Worm (Caenorhabditis elegans) whole organism, early embryonic: ENCODE measurements around the gene F56H9.6.

ENCODE experiments used
- B0310.2 ChIP-seq: sonication (generic microtip); optimal IDR thresholded peaks from 2 replicates; lab custom pipeline; 2016; ENCODE audit warnings: mild to moderate bottlenecking, missing genetic modification characterization, missing compliant biosample characterization
- F13C5.2 ChIP-seq: sonication (generic microtip); optimal IDR thresholded peaks from 2 replicates; lab custom pipeline; 2017; ENCODE audit warnings: mild to moderate bottlenecking, missing genetic modification characterization, inconsistent platforms, missing compliant biosample characterization
- aly-1 ChIP-seq: sonication (generic microtip); optimal IDR thresholded peaks from 2 replicates; lab custom pipeline; 2016; ENCODE audit warnings: missing genetic modification characterization, missing compliant biosample characterization
- ama-1 ChIP-seq: fragments of 150-350 bp; optimal IDR thresholded peaks from 2 replicates; lab custom pipeline; 2014
- ceh-13 ChIP-seq: fragments of 200-800 bp; sonication (Bioruptor generic); optimal IDR thresholded peaks from 2 replicates; lab custom pipeline; 2018; ENCODE audit warnings: mild to moderate bottlenecking, missing genetic modification characterization, missing compliant biosample characterization
- ceh-36 ChIP-seq: sonication (generic microtip); optimal IDR thresholded peaks from 2 replicates; lab custom pipeline; 2016; ENCODE audit warnings: missing genetic modification characterization, inconsistent platforms, missing compliant biosample characterization
- ets-7 ChIP-seq: sonication (generic microtip); optimal IDR thresholded peaks from 2 replicates; lab custom pipeline; 2016; ENCODE audit warnings: missing genotype, missing genetic modification characterization, missing compliant biosample characterization
- flt-1 ChIP-seq: fragments of 200-800 bp; sonication (Bioruptor generic); IDR thresholded peaks from 2 replicates; pipeline ENCODE4 v1.3.6; 2022; ENCODE audit warnings: missing genetic modification characterization, missing compliant biosample characterization
- hmbx-1 ChIP-seq: sonication (generic microtip); optimal IDR thresholded peaks from 2 replicates; lab custom pipeline; 2016; ENCODE audit warnings: mild to moderate bottlenecking, missing genetic modification characterization, missing compliant biosample characterization
- hmg-4 ChIP-seq: fragments of 200-800 bp; sonication (Bioruptor generic); optimal IDR thresholded peaks from 2 replicates; lab custom pipeline; 2018; ENCODE audit warnings: mild to moderate bottlenecking, missing genetic modification characterization, missing compliant biosample characterization
- hnd-1 ChIP-seq: sonication (generic microtip); optimal IDR thresholded peaks from 2 replicates; lab custom pipeline; 2016; ENCODE audit warnings: missing genetic modification characterization, missing compliant biosample characterization
- pes-1 ChIP-seq: fragments of 200-800 bp; sonication (Bioruptor generic); IDR thresholded peaks from 2 replicates; pipeline ENCODE4 v1.3.6; 2022; ENCODE audit warnings: missing genetic modification reagents, missing genetic modification characterization, missing compliant biosample characterization
- scrt-1 ChIP-seq: fragments of 200-800 bp; sonication (Bioruptor generic); IDR thresholded peaks from 2 replicates; pipeline ENCODE4 v1.3.6; 2022; ENCODE audit warnings: missing genetic modification characterization, missing compliant biosample characterization
- sea-1 ChIP-seq: fragments of 200-800 bp; sonication (Bioruptor generic); conservative IDR thresholded peaks from 2 replicates; pipeline ENCODE4 v1.3.6; 2022; ENCODE audit warnings: missing genetic modification characterization, missing compliant biosample characterization
- tbx-11 ChIP-seq: fragments of 200-800 bp; sonication (Bioruptor generic); IDR thresholded peaks from 2 replicates; pipeline ENCODE4 v1.3.6; 2022; ENCODE audit warnings: missing genetic modification characterization, missing compliant biosample characterization
- tbx-37 ChIP-seq: fragments of 200-800 bp; sonication (Bioruptor generic); conservative IDR thresholded peaks from 2 replicates; pipeline ENCODE4 v1.3.6; 2022; ENCODE audit warnings: missing genetic modification reagents, missing genetic modification characterization, missing compliant biosample characterization
- tra-4 ChIP-seq: sonication (generic microtip); optimal IDR thresholded peaks from 2 replicates; lab custom pipeline; 2017; ENCODE audit warnings: missing genetic modification characterization, missing compliant biosample characterization

Gene F56H9.6

ce11 chrV:12632048-12632447 is 2.4 kb upstream of the F56H9.6 start, which contains the start of gene srx-113:
Gene srx-113, minus strand, starts transcription at chrV:12632148.
- TF ChIP-seq hmg-4 (GFP tag; lab: Kevin White, UChicago), result no peak
- TF ChIP-seq aly-1 (tag; lab: Kevin White, UChicago), result no peak

ce11 chrV:12624371-12624770 is 5.3 kb downstream of the F56H9.6 start, which contains the start of gene F56H9.9:
Gene F56H9.9, minus strand, starts transcription at chrV:12624471.
- TF ChIP-seq flt-1 (GFP tag; lab: Robert Waterston, UW), result no peak

ce11 chrV:12612118-12612517 is 17.5 kb downstream of the F56H9.6 start, which contains the start of gene cyc-2.2:
Gene cyc-2.2, minus strand, starts transcription at chrV:12612218.
- TF ChIP-seq tbx-37, result no peak
- TF ChIP-seq ama-1 (lab: Kevin White, UChicago), result no peak
- TF ChIP-seq pes-1 (GFP tag; lab: Robert Waterston, UW), result no peak
- TF ChIP-seq hnd-1 (tag; lab: Kevin White, UChicago), result no peak
- no peak for TF ChIP-seq ceh-13 (GFP tag; lab: Kevin White, UChicago)
- TF ChIP-seq F13C5.2 (tag; lab: Kevin White, UChicago), result no peak
- TF ChIP-seq flt-1 (GFP tag; lab: Robert Waterston, UW), result no peak
- TF ChIP-seq sea-1 (GFP tag; lab: Robert Waterston, UW), result no peak
- TF ChIP-seq scrt-1, result no peak
- TF ChIP-seq tbx-11 (GFP tag; lab: Robert Waterston, UW), result no peak
- TF ChIP-seq B0310.2, result no peak
- TF ChIP-seq hmbx-1 (tag; lab: Kevin White, UChicago), result no peak
- no peak for TF ChIP-seq tra-4
- TF ChIP-seq hmg-4 (GFP tag; lab: Kevin White, UChicago), result no peak
- no peak for TF ChIP-seq aly-1 (tag; lab: Kevin White, UChicago)
- no peak for TF ChIP-seq ceh-36 (tag; lab: Kevin White, UChicago)
- TF ChIP-seq ets-7 (tag; lab: Kevin White, UChicago), result no peak

ce11 chrV:12611029-12611428 is 18.6 kb downstream of the F56H9.6 start, which contains the start of gene cubn-1:
Gene cubn-1, plus strand, starts transcription at chrV:12611329.
- TF ChIP-seq aly-1 (tag; lab: Kevin White, UChicago) (no peak), ama-1 (lab: Kevin White, UChicago) (no peak), ceh-13 (GFP tag; lab: Kevin White, UChicago) (no peak), sea-1 (GFP tag; lab: Robert Waterston, UW) (no peak)

ce11 chrV:12609526-12609925 is 20.1 kb downstream of the F56H9.6 start, which contains the start of gene ZC116.1:
Gene ZC116.1, plus strand, starts transcription at chrV:12609826.
- TF ChIP-seq tbx-11 (GFP tag; lab: Robert Waterston, UW) (no peak), tbx-37 (no peak), B0310.2 (no peak), aly-1 (tag; lab: Kevin White, UChicago) (no peak), pes-1 (GFP tag; lab: Robert Waterston, UW) (no peak), tra-4 (no peak), hmg-4 (GFP tag; lab: Kevin White, UChicago) (no peak), ama-1 (lab: Kevin White, UChicago) (no peak)

ce11 chrV:12608857-12609256 is 20.8 kb downstream of the F56H9.6 start, which contains the start of gene ZC116.5:
Gene ZC116.5, minus strand, starts transcription at chrV:12608957.
- TF ChIP-seq sea-1 (GFP tag; lab: Robert Waterston, UW) (no peak), tbx-11 (GFP tag; lab: Robert Waterston, UW) (no peak), hnd-1 (tag; lab: Kevin White, UChicago) (no peak), hmg-4 (GFP tag; lab: Kevin White, UChicago) (no peak)

- TF ChIP-seq ceh-36 (tag; lab: Kevin White, UChicago), result no peak
- no peak for TF ChIP-seq F13C5.2 (tag; lab: Kevin White, UChicago)
- TF ChIP-seq tbx-11 (GFP tag; lab: Robert Waterston, UW), result no peak
- no peak for TF ChIP-seq flt-1 (GFP tag; lab: Robert Waterston, UW)
- TF ChIP-seq B0310.2, result no peak
- no peak for TF ChIP-seq tra-4
- TF ChIP-seq tbx-37, result no peak
- TF ChIP-seq hnd-1 (tag; lab: Kevin White, UChicago), result no peak
- no peak for TF ChIP-seq sea-1 (GFP tag; lab: Robert Waterston, UW)
- no peak for TF ChIP-seq ets-7 (tag; lab: Kevin White, UChicago)
- TF ChIP-seq scrt-1, result no peak
- TF ChIP-seq hmg-4 (GFP tag; lab: Kevin White, UChicago), result no peak
- TF ChIP-seq hmbx-1 (tag; lab: Kevin White, UChicago), result no peak
- no peak for TF ChIP-seq pes-1 (GFP tag; lab: Robert Waterston, UW)
- no peak for TF ChIP-seq ama-1 (lab: Kevin White, UChicago)
Observed at ce11 chrV:12607113-12607512, 22.5 kb downstream of the F56H9.6 start, which contains the start of gene erg-28. Gene erg-28, plus strand, starts transcription at chrV:12607413.

ce11 chrV:12601835-12602234 is 27.8 kb downstream of the F56H9.6 start:
- TF ChIP-seq ceh-36 (tag; lab: Kevin White, UChicago), result no peak
- TF ChIP-seq tbx-11 (GFP tag; lab: Robert Waterston, UW), result no peak
- no peak for TF ChIP-seq hmbx-1 (tag; lab: Kevin White, UChicago)
- TF ChIP-seq B0310.2, result no peak
